Fruit fly (Drosophila melanogaster): ENCODE data around the gene CG32987.

Gene CG32987

dm6 chr2L:8825222-8825869 lies 38.3 kb upstream of the CG32987 start, which contains the start of gene SoxN (continued):
- TF ChIP-seq HLH106 (tag; optimal IDR thresholded peaks at IDR 0.05) (no peak), N (GFP tag; optimal IDR thresholded peaks at IDR 0.05) (peak; percentile 86)

- no peak for TF ChIP-seq Hr78 (GFP tag; optimal IDR thresholded peaks at IDR 0.05)
- TF ChIP-seq N (GFP tag; optimal IDR thresholded peaks at IDR 0.05) = no peak
- TF ChIP-seq tai (GFP tag; optimal IDR thresholded peaks at IDR 0.05) = no peak
- TF ChIP-seq rgr (GFP tag; optimal IDR thresholded peaks at IDR 0.05) = no peak
- no peak for TF ChIP-seq Vsx2 (GFP tag; optimal IDR thresholded peaks at IDR 0.05; ENCODE audit: partially characterized antibody)
- no peak for TF ChIP-seq sv (GFP tag; optimal IDR thresholded peaks at IDR 0.05)
- no peak for TF ChIP-seq Dif (GFP tag; optimal IDR thresholded peaks at IDR 0.05; ENCODE audit: partially characterized antibody)
- no peak for TF ChIP-seq sage (GFP tag; optimal IDR thresholded peaks at IDR 0.05)
- TF ChIP-seq woc (GFP tag; optimal IDR thresholded peaks at IDR 0.05) = no peak
These were observed 35.2 kb upstream of the CG32987 start for dm6 chr2L:8828387-8828786.

dm6 chr2L:8832386-8833210 lies 31.0 kb upstream of the CG32987 start:
- TF ChIP-seq foxo (GFP tag; optimal IDR thresholded peaks at IDR 0.05) (no peak), br (GFP tag; optimal IDR thresholded peaks at IDR 0.05) (no peak), Dif (GFP tag; optimal IDR thresholded peaks at IDR 0.05; ENCODE audit: partially characterized antibody) (no peak), jim (GFP tag; optimal IDR thresholded peaks at IDR 0.05) (no peak), dsf (GFP tag; optimal IDR thresholded peaks at IDR 0.05; ENCODE audit: borderline replicate concordance) (no peak), OdsH (GFP tag; optimal IDR thresholded peaks at IDR 0.05) (no peak), CG9705 (GFP tag; optimal IDR thresholded peaks at IDR 0.05) (no peak), dmrt93B (GFP tag; optimal IDR thresholded peaks at IDR 0.05) (no peak), h (GFP tag; optimal IDR thresholded peaks at IDR 0.05) (no peak), ey (GFP tag; optimal IDR thresholded peaks at IDR 0.05) (no peak), psq (GFP tag; optimal IDR thresholded peaks at IDR 0.05) (no peak)

- TF ChIP-seq Mio (GFP tag; optimal IDR thresholded peaks at IDR 0.05) (no peak), N (GFP tag; optimal IDR thresholded peaks at IDR 0.05) (no peak), pan (optimal IDR thresholded peaks at IDR 0.05) (no peak), Jra (GFP tag; optimal IDR thresholded peaks at IDR 0.05) (no peak), sage (GFP tag; optimal IDR thresholded peaks at IDR 0.05) (peak; percentile 74), CG9705 (GFP tag; optimal IDR thresholded peaks at IDR 0.05) (no peak), ey (GFP tag; optimal IDR thresholded peaks at IDR 0.05) (peak; percentile 26), Vsx2 (GFP tag; optimal IDR thresholded peaks at IDR 0.05; ENCODE audit: partially characterized antibody) (no peak), brk (GFP tag; optimal IDR thresholded peaks at IDR 0.05) (no peak), dsf (GFP tag; optimal IDR thresholded peaks at IDR 0.05; ENCODE audit: borderline replicate concordance) (no peak), usp (GFP tag; optimal IDR thresholded peaks at IDR 0.05) (no peak), Hnf4 (GFP tag; optimal IDR thresholded peaks at IDR 0.05) (peak; percentile 28), br (GFP tag; optimal IDR thresholded peaks at IDR 0.05) (peak; percentile 39), Hr83 (GFP tag; optimal IDR thresholded peaks at IDR 0.05; ENCODE audit: poor library complexity, severe bottlenecking) (no peak), OdsH (GFP tag; optimal IDR thresholded peaks at IDR 0.05) (peak; percentile 50), dmrt93B (GFP tag; optimal IDR thresholded peaks at IDR 0.05) (no peak), Abd-B (GFP tag; optimal IDR thresholded peaks at IDR 0.05) (no peak), dl (GFP tag; optimal IDR thresholded peaks at IDR 0.05; ENCODE audit: insufficient read depth in 1 of 2, partially characterized antibody in 2 of 2) (no peak), h (GFP tag; optimal IDR thresholded peaks at IDR 0.05) (peak; percentile 84), GATAd (GFP tag; optimal IDR thresholded peaks at IDR 0.05) (no peak), Hr78 (GFP tag; optimal IDR thresholded peaks at IDR 0.05) (no peak), woc (GFP tag; optimal IDR thresholded peaks at IDR 0.05) (peak; percentile 77), Myc (optimal IDR thresholded peaks at IDR 0.05) (no peak), Sp1 (GFP tag; optimal IDR thresholded peaks at IDR 0.05) (peak; percentile 32), foxo (GFP tag; optimal IDR thresholded peaks at IDR 0.05) (peak in 1 of 2 experiments; percentile 86), Dif (GFP tag; optimal IDR thresholded peaks at IDR 0.05; ENCODE audit: partially characterized antibody) (no peak), lola (GFP tag; optimal IDR thresholded peaks at IDR 0.05) (no peak), fru (GFP tag; optimal IDR thresholded peaks at IDR 0.05) (peak; percentile 52), jim (GFP tag; optimal IDR thresholded peaks at IDR 0.05) (no peak), Dfd (GFP tag; optimal IDR thresholded peaks at IDR 0.05) (no peak), tai (GFP tag; optimal IDR thresholded peaks at IDR 0.05) (no peak), CrebA (GFP tag; optimal IDR thresholded peaks at IDR 0.05; ENCODE audit: borderline replicate concordance) (no peak), rgr (GFP tag; optimal IDR thresholded peaks at IDR 0.05) (peak; percentile 38), psq (GFP tag; optimal IDR thresholded peaks at IDR 0.05) (peak; percentile 14), CG32264 (GFP tag; optimal IDR thresholded peaks at IDR 0.05) (peak; percentile 49)
These were observed 28.7 kb upstream of the CG32987 start for dm6 chr2L:8834806-8835483.

Data from whole organism, wandering third instar larva.